Worm (Caenorhabditis elegans) whole organism, L4/young adult: ENCODE data around the gene K08D8.4.

Experiments
- W03F9.2 ChIP-seq: fragments of 150-350 bp; optimal IDR thresholded peaks from 2 replicates; lab custom pipeline; 2014; ENCODE audit warnings: missing biosample characterization, missing genetic modification characterization
- him-1 ChIP-seq: sonication (generic microtip); optimal IDR thresholded peaks from 2 replicates; lab custom pipeline; 2016; ENCODE audit warnings: missing genotype, missing genetic modification reagents, missing genetic modification characterization, missing compliant biosample characterization

- TF ChIP-seq him-1 (tag; lab: Kevin White, UChicago) (no peak), W03F9.2 (tag; lab: Kevin White, UChicago) (no peak)
Measured at ce11 chrIV:12883190-12883589, 26.6 kb downstream of the K08D8.4 start, which contains the start of gene ZK896.4.
